Fruit fly (Drosophila melanogaster) whole organism, prepupa: Measurements from ENCODE around the gene CG15169.

Experiments used
- CG1621 ChIP-seq: fragments of 200-800 bp; sonication (Bioruptor generic); optimal IDR thresholded peaks from 3 replicates; lab custom pipeline; 2018; ENCODE audit warnings: missing biosample characterization, mild to moderate bottlenecking, missing genetic modification characterization
- CG4318 ChIP-seq: fragments of 200-800 bp; sonication (Bioruptor generic); optimal IDR thresholded peaks from 3 replicates; lab custom pipeline; 2017; ENCODE audit warnings: missing biosample characterization, mild to moderate bottlenecking, missing genetic modification characterization
- CG6276 ChIP-seq: fragments of 200-800 bp; sonication (Bioruptor generic); optimal IDR thresholded peaks from 2 replicates; lab custom pipeline; 2017; ENCODE audit warnings: missing biosample characterization, mild to moderate bottlenecking, missing genetic modification characterization
- CG7368 ChIP-seq: fragments of 200-800 bp; sonication (Bioruptor generic); optimal IDR thresholded peaks from 3 replicates; lab custom pipeline; 2016; ENCODE audit warnings: missing biosample characterization, missing genetic modification characterization
- Ets21C ChIP-seq: fragments of 200-800 bp; sonication (Bioruptor generic); optimal IDR thresholded peaks from 3 replicates; lab custom pipeline; 2016; ENCODE audit warnings: missing biosample characterization, missing genetic modification characterization
- Hr4 ChIP-seq: fragments of 200-800 bp; sonication (Bioruptor generic); optimal IDR thresholded peaks from 3 replicates; lab custom pipeline; 2016; ENCODE audit warnings: missing biosample characterization, missing genetic modification characterization
- Lpt ChIP-seq: fragments of 200-800 bp; sonication (Bioruptor generic); optimal IDR thresholded peaks from 3 replicates; lab custom pipeline; 2016; ENCODE audit warnings: missing biosample characterization, missing genetic modification characterization
- Smox ChIP-seq: fragments of 200-800 bp; sonication (Bioruptor generic); optimal IDR thresholded peaks from 3 replicates; lab custom pipeline; 2016; ENCODE audit warnings: missing biosample characterization, missing genetic modification characterization
- dsx ChIP-seq: fragments of 200-800 bp; optimal IDR thresholded peaks from 3 replicates; lab custom pipeline; 2019; ENCODE audit warnings: missing biosample characterization, mild to moderate bottlenecking, missing genetic modification characterization, moderate library complexity; ENCODE audit not compliant: poor library complexity, severe bottlenecking
- ss ChIP-seq, 2 experiments: fragments of 200-800 bp; sonication (Bioruptor generic); optimal IDR thresholded peaks; 2 replicates in 1 of 2; 3 replicates in 1 of 2; lab custom pipeline; 2017 to 2018; ENCODE audit warnings: mild to moderate bottlenecking in 2 of 2, missing biosample characterization in 2 of 2, missing genetic modification characterization in 2 of 2, moderate library complexity in 1 of 2
- vri ChIP-seq: fragments of 200-800 bp; sonication (Bioruptor generic); optimal IDR thresholded peaks from 3 replicates; lab custom pipeline; 2016; ENCODE audit warnings: missing biosample characterization, mild to moderate bottlenecking, missing genetic modification characterization

dm6 chr2L:18948724-18949108 lies 42.1 kb upstream of the CG15169 start, which contains the start of gene CG10428:
- TF ChIP-seq Smox (GFP tag; lab: Kevin White, UChicago) (no peak), CG4318 (GFP tag; lab: Kevin White, UChicago) (no peak), CG7368 (GFP tag; lab: Kevin White, UChicago) (no peak), ss (GFP tag; optimal IDR thresholded peaks at IDR 0.05; lab: Kevin White, UChicago) (no peak), Lpt (no peak), Hr4 (GFP tag; lab: Kevin White, UChicago) (no peak), vri (no peak), CG6276 (GFP tag; lab: Kevin White, UChicago) (no peak), Ets21C (GFP tag; lab: Kevin White, UChicago) (no peak), CG1621 (tag; lab: Kevin White, UChicago) (no peak), dsx (GFP tag; lab: Kevin White, UChicago) (no peak)
